Worm (Caenorhabditis elegans): ENCODE measurements around the gene F35D2.6.

The F35D2.6 gene

ce11 chrII:7577412-7577811 lies at the start of gene F35D2.6:
F35D2.6 (plus strand) TSS chrII:7577712.
- TF ChIP-seq lsy-12 (tag; optimal IDR thresholded peaks at IDR 0.05) (no peak), fkh-2 (tag; optimal IDR thresholded peaks at IDR 0.05) (no peak), nhr-12 (tag; optimal IDR thresholded peaks at IDR 0.05) (no peak), ceh-28 (tag; optimal IDR thresholded peaks at IDR 0.05) (no peak), ZK546.5 (tag; optimal IDR thresholded peaks at IDR 0.05) (no peak), R02D3.7 (tag; optimal IDR thresholded peaks at IDR 0.05) (no peak), ztf-11 (tag; optimal IDR thresholded peaks at IDR 0.05) (no peak), nhr-11 (tag; optimal IDR thresholded peaks at IDR 0.05) (no peak), jun-1 (tag; optimal IDR thresholded peaks at IDR 0.05) (no peak), nhr-25 (tag; optimal IDR thresholded peaks at IDR 0.05) (no peak), ama-1 (optimal IDR thresholded peaks at IDR 0.05) (no peak), eor-1 (tag; optimal IDR thresholded peaks at IDR 0.05) (no peak), tbx-2 (tag; optimal IDR thresholded peaks at IDR 0.05) (no peak), ceh-16 (tag; optimal IDR thresholded peaks at IDR 0.05) (no peak), unc-62 (GFP tag; optimal IDR thresholded peaks at IDR 0.05) (no peak), snpc-4 (tag; optimal IDR thresholded peaks at IDR 0.05) (no peak), unc-39 (tag; optimal IDR thresholded peaks at IDR 0.05) (no peak)

DNA sequence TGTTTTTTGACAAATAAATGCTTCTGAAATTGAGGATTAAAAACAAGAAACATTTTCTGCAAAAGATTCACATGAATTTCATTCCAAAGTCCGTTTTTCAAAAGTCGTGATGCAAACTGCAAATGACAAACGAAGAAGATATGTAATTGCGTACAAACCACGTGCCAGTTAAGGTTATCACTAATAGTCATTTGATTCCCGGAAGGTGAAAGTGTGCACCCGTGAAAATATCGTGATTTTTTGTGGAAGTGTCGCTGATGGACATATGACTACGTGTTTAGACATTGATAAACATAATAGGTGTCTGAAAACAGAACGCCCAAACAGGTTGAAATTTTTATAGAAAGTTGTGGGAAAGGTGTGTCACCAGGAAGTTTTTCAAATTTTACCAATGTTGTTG lies 49.3 kb upstream of the F35D2.6 start:
- TF ChIP-seq mml-1 (tag; optimal IDR thresholded peaks at IDR 0.05) (peak; percentile 39), pqm-1 (tag; optimal IDR thresholded peaks at IDR 0.05) (peak; percentile 78), zag-1 (tag; optimal IDR thresholded peaks at IDR 0.05) (no peak), lin-15B (tag; optimal IDR thresholded peaks at IDR 0.05) (no peak), hmg-11 (tag; optimal IDR thresholded peaks at IDR 0.05) (no peak), unc-62 (GFP tag; optimal IDR thresholded peaks at IDR 0.05) (no peak), nhr-28 (tag; optimal IDR thresholded peaks at IDR 0.05) (no peak), unc-39 (tag; optimal IDR thresholded peaks at IDR 0.05) (no peak), ceh-28 (tag; optimal IDR thresholded peaks at IDR 0.05) (peak; percentile 6), nhr-43 (tag; optimal IDR thresholded peaks at IDR 0.05; ENCODE audit: poor library complexity, severe bottlenecking) (peak; percentile 94), jun-1 (tag; optimal IDR thresholded peaks at IDR 0.05) (peak; percentile 45), ZK546.5 (tag; optimal IDR thresholded peaks at IDR 0.05) (no peak), nhr-77 (tag; optimal IDR thresholded peaks at IDR 0.05) (no peak), skn-1 (tag; optimal IDR thresholded peaks at IDR 0.05) (no peak), nhr-25 (tag; optimal IDR thresholded peaks at IDR 0.05) (peak; percentile 57), elt-2 (tag; optimal IDR thresholded peaks at IDR 0.05) (peak; percentile 86), ceh-9 (tag; optimal IDR thresholded peaks at IDR 0.05) (no peak), nhr-11 (tag; optimal IDR thresholded peaks at IDR 0.05) (no peak), nhr-23 (tag; optimal IDR thresholded peaks at IDR 0.05) (peak; percentile 89), daf-12 (tag; optimal IDR thresholded peaks at IDR 0.05) (no peak), nhr-76 (tag; optimal IDR thresholded peaks at IDR 0.05) (no peak), R02D3.7 (tag; optimal IDR thresholded peaks at IDR 0.05) (no peak), snpc-4 (tag; optimal IDR thresholded peaks at IDR 0.05) (no peak), fkh-10 (GFP tag; optimal IDR thresholded peaks at IDR 0.05) (no peak), pha-4 (tag; optimal IDR thresholded peaks at IDR 0.05) (no peak), lsy-12 (tag; optimal IDR thresholded peaks at IDR 0.05) (no peak), mdl-1 (tag; optimal IDR thresholded peaks at IDR 0.05) (no peak), ceh-82 (tag; optimal IDR thresholded peaks at IDR 0.05) (no peak), egl-27 (tag; optimal IDR thresholded peaks at IDR 0.05) (no peak), ztf-11 (tag; optimal IDR thresholded peaks at IDR 0.05) (no peak), ceh-16 (tag; optimal IDR thresholded peaks at IDR 0.05) (no peak), sea-2 (GFP tag; optimal IDR thresholded peaks at IDR 0.05) (no peak), tbx-2 (tag; optimal IDR thresholded peaks at IDR 0.05) (peak; percentile 25), ztf-4 (tag; optimal IDR thresholded peaks at IDR 0.05) (no peak)

- peak; percentile 84 for TF ChIP-seq lsy-12 (tag; optimal IDR thresholded peaks at IDR 0.05)
- TF ChIP-seq nhr-43 (tag; optimal IDR thresholded peaks at IDR 0.05; ENCODE audit: poor library complexity, severe bottlenecking): peak; percentile 91
- peak; percentile 67 for TF ChIP-seq lin-39 (tag; optimal IDR thresholded peaks at IDR 0.05)
- TF ChIP-seq nhr-11 (tag; optimal IDR thresholded peaks at IDR 0.05): peak; percentile 80
- no peak for TF ChIP-seq unc-39 (tag; optimal IDR thresholded peaks at IDR 0.05)
- TF ChIP-seq nhr-28 (tag; optimal IDR thresholded peaks at IDR 0.05): no peak
- no peak for TF ChIP-seq R02D3.7 (tag; optimal IDR thresholded peaks at IDR 0.05)
- peak; percentile 77 for TF ChIP-seq egl-27 (tag; optimal IDR thresholded peaks at IDR 0.05)
- peak; percentile 34 for TF ChIP-seq unc-62 (GFP tag; optimal IDR thresholded peaks at IDR 0.05)
- TF ChIP-seq eor-1 (tag; optimal IDR thresholded peaks at IDR 0.05): no peak
- no peak for TF ChIP-seq nhr-77 (tag; optimal IDR thresholded peaks at IDR 0.05)
- TF ChIP-seq mdl-1 (tag; optimal IDR thresholded peaks at IDR 0.05): peak; percentile 53
- TF ChIP-seq nhr-25 (tag; optimal IDR thresholded peaks at IDR 0.05): peak; percentile 86
- no peak for TF ChIP-seq ama-1 (optimal IDR thresholded peaks at IDR 0.05)
- TF ChIP-seq pha-4 (tag; optimal IDR thresholded peaks at IDR 0.05): peak; percentile 84
- peak; percentile 35 for TF ChIP-seq snpc-4 (tag; optimal IDR thresholded peaks at IDR 0.05)
- peak; percentile 35 for TF ChIP-seq ztf-4 (tag; optimal IDR thresholded peaks at IDR 0.05)
- TF ChIP-seq skn-1 (tag; optimal IDR thresholded peaks at IDR 0.05): peak; percentile 71
- peak; percentile 60 for TF ChIP-seq fos-1 (tag; optimal IDR thresholded peaks at IDR 0.05)
- TF ChIP-seq nhr-237 (tag; optimal IDR thresholded peaks at IDR 0.05): no peak
- TF ChIP-seq ceh-28 (tag; optimal IDR thresholded peaks at IDR 0.05): peak; percentile 60
- peak; percentile 73 for TF ChIP-seq pqm-1 (tag; optimal IDR thresholded peaks at IDR 0.05)
- peak; percentile 94 for TF ChIP-seq elt-2 (tag; optimal IDR thresholded peaks at IDR 0.05)
- peak; percentile 51 for TF ChIP-seq egl-5 (tag; optimal IDR thresholded peaks at IDR 0.05)
- TF ChIP-seq elt-3 (tag; optimal IDR thresholded peaks at IDR 0.05): peak; percentile 1 to 61 (median 49)
- TF ChIP-seq elt-1 (tag; optimal IDR thresholded peaks at IDR 0.05): peak; percentile 20
- no peak for TF ChIP-seq aly-2 (tag; optimal IDR thresholded peaks at IDR 0.05)
- TF ChIP-seq nhr-67 (tag; optimal IDR thresholded peaks at IDR 0.05): no peak
- TF ChIP-seq ceh-16 (tag; optimal IDR thresholded peaks at IDR 0.05): no peak
- TF ChIP-seq jun-1 (tag; optimal IDR thresholded peaks at IDR 0.05): peak; percentile 93
- peak; percentile 92 for TF ChIP-seq nhr-23 (tag; optimal IDR thresholded peaks at IDR 0.05)
These were observed 48.3 kb upstream of the F35D2.6 start, which contains the start of gene ZK1290.5 for ce11 chrII:7529078-7529683. ZK1290.5 (plus strand) TSS chrII:7529643.

Measured in whole organism, L3 larva.